Fruit fly (Drosophila melanogaster): ENCODE results near the gene CG1637.

dm6 chrX:10835631-10836030, 42.1 kb downstream of the CG1637 start:
- TF ChIP-seq h (optimal IDR thresholded peaks at IDR 0.05) = no peak
- no peak for TF ChIP-seq Sin3A (optimal IDR thresholded peaks at IDR 0.05)
- TF ChIP-seq insv (optimal IDR thresholded peaks at IDR 0.05) = no peak
- no peak for TF ChIP-seq ttk (optimal IDR thresholded peaks at IDR 0.05)
- no peak for TF ChIP-seq psq (optimal IDR thresholded peaks at IDR 0.05)
